Worm (Caenorhabditis elegans) whole organism, L3 larva: ENCODE data around the gene lips-13.

ENCODE experiments used
- ama-1 ChIP-seq: fragments of 150-350 bp; optimal IDR thresholded peaks from 2 replicates; lab custom pipeline; 2018
- fos-1 ChIP-seq: fragments of 150-350 bp; optimal IDR thresholded peaks from 2 replicates; lab custom pipeline; 2014; ENCODE audit warnings: missing biosample characterization, missing genetic modification characterization
- nhr-77 ChIP-seq: fragments of 150-350 bp; optimal IDR thresholded peaks from 2 replicates; lab custom pipeline; 2014; ENCODE audit warnings: missing biosample characterization, missing genetic modification characterization
- snpc-4 ChIP-seq: fragments of 150-350 bp; optimal IDR thresholded peaks from 2 replicates; lab custom pipeline; 2014; ENCODE audit warnings: missing biosample characterization, missing genetic modification characterization
- unc-39 ChIP-seq: sonication (generic microtip); optimal IDR thresholded peaks from 4 replicates; lab custom pipeline; 2017; ENCODE audit warnings: missing biosample characterization, missing genetic modification characterization

- TF ChIP-seq unc-39 (tag; lab: Kevin White, UChicago) (no peak), ama-1 (no peak), nhr-77 (tag; lab: Kevin White, UChicago) (no peak), snpc-4 (tag; lab: Kevin White, UChicago) (no peak), fos-1 (tag; lab: Kevin White, UChicago) (no peak)
Measured at ce11 chrII:1124757-1125156, 6.9 kb upstream of the lips-13 start.
